Worm (Caenorhabditis elegans) whole organism, L1 larva: Measurements from ENCODE around the gene F46C5.6.

ENCODE experiments used
- Y116A8C.19 ChIP-seq: sonication (generic microtip); optimal IDR thresholded peaks from 2 replicates; lab custom pipeline; 2016; ENCODE audit warnings: missing compliant biosample characterization, missing genetic modification characterization, borderline replicate concordance
- alr-1 ChIP-seq: fragments of 200-800 bp; sonication (Bioruptor generic); optimal IDR thresholded peaks from 2 replicates; lab custom pipeline; 2018; ENCODE audit warnings: borderline replicate concordance, mild to moderate bottlenecking, missing genetic modification characterization, missing compliant biosample characterization
- aly-2 ChIP-seq: fragments of 150-350 bp; optimal IDR thresholded peaks from 2 replicates; lab custom pipeline; 2014; ENCODE audit warnings: missing biosample characterization, missing genetic modification characterization
- ceh-63 ChIP-seq: fragments of 200-800 bp; sonication (Bioruptor generic); optimal IDR thresholded peaks from 2 replicates; lab custom pipeline; 2018; ENCODE audit warnings: mild to moderate bottlenecking, missing genetic modification characterization, missing compliant biosample characterization
- ceh-88 ChIP-seq: fragments of 200-800 bp; sonication (Bioruptor generic); IDR thresholded peaks from 2 replicates; pipeline ENCODE4 v1.3.6; 2022; ENCODE audit warnings: missing genetic modification characterization, missing compliant biosample characterization
- ceh-90 ChIP-seq: sonication (generic microtip); optimal IDR thresholded peaks from 2 replicates; lab custom pipeline; 2016; ENCODE audit warnings: missing genetic modification characterization, missing compliant biosample characterization
- dpl-1 ChIP-seq, 3 experiments: fragments of 150-350 bp in 2 of 3; sonication (generic microtip) in 1 of 3; optimal IDR thresholded peaks; 2 replicates each; lab custom pipeline; 2014 to 2017; ENCODE audit warnings: missing biosample characterization in 3 of 3, missing genetic modification characterization in 3 of 3, missing genetic modification reagents in 3 of 3
- dsc-1 ChIP-seq: sonication (generic microtip); optimal IDR thresholded peaks from 2 replicates; lab custom pipeline; 2016; ENCODE audit warnings: mild to moderate bottlenecking, missing genetic modification characterization, missing compliant biosample characterization
- efl-1 ChIP-seq, 4 experiments: fragments of 150-350 bp; optimal IDR thresholded peaks in 3 of 4; peaks in 1 of 4; 1 replicate in 1 of 4; 2 replicates in 3 of 4; lab custom pipeline; 2014; ENCODE audit warnings: missing biosample characterization in 2 of 4, missing genetic modification characterization in 2 of 4, missing genetic modification reagents in 2 of 4
- efl-3 ChIP-seq: fragments of 200-800 bp; sonication (Bioruptor generic); optimal IDR thresholded peaks from 2 replicates; lab custom pipeline; 2018; ENCODE audit warnings: mild to moderate bottlenecking, missing genetic modification characterization, missing compliant biosample characterization
- elt-2 ChIP-seq: sonication (generic microtip); optimal IDR thresholded peaks from 2 replicates; lab custom pipeline; 2016; ENCODE audit warnings: missing genetic modification characterization, mild to moderate bottlenecking, inconsistent platforms, missing compliant biosample characterization, missing genetic modification reagents
- fkh-10 ChIP-seq: sonication (generic microtip); optimal IDR thresholded peaks from 2 replicates; lab custom pipeline; 2017; ENCODE audit warnings: missing biosample characterization, missing genetic modification reagents, missing genetic modification characterization
- fkh-8 ChIP-seq: sonication (generic microtip); optimal IDR thresholded peaks from 2 replicates; lab custom pipeline; 2016; ENCODE audit warnings: mild to moderate bottlenecking, missing genetic modification characterization, missing compliant biosample characterization
- fos-1 ChIP-seq: fragments of 150-350 bp; optimal IDR thresholded peaks from 2 replicates; lab custom pipeline; 2014; ENCODE audit warnings: missing biosample characterization, missing genetic modification characterization
- irx-1 ChIP-seq: sonication (generic microtip); optimal IDR thresholded peaks from 2 replicates; lab custom pipeline; 2016; ENCODE audit warnings: missing genetic modification characterization, missing compliant biosample characterization
- isw-1 ChIP-seq: fragments of 200-800 bp; sonication (Bioruptor generic); IDR thresholded peaks from 2 replicates; pipeline ENCODE4 v1.3.6; 2022; ENCODE audit warnings: missing genetic modification characterization, missing compliant biosample characterization
- lin-13 ChIP-seq: fragments of 150-350 bp; optimal IDR thresholded peaks from 2 replicates; lab custom pipeline; 2014; ENCODE audit warnings: missing biosample characterization, missing genetic modification reagents, missing genetic modification characterization
- lin-14 ChIP-seq: fragments of 200-800 bp; sonication (Bioruptor generic); optimal IDR thresholded peaks from 2 replicates; lab custom pipeline; 2018; ENCODE audit warnings: mild to moderate bottlenecking, missing genetic modification characterization, moderate library complexity, missing compliant biosample characterization
- lir-3 ChIP-seq: sonication (generic microtip); optimal IDR thresholded peaks from 2 replicates; lab custom pipeline; 2016; ENCODE audit warnings: mild to moderate bottlenecking, missing genetic modification characterization, moderate library complexity, missing compliant biosample characterization; ENCODE audit not compliant: poor library complexity
- mdl-1 ChIP-seq, 2 experiments: fragments of 150-350 bp; optimal IDR thresholded peaks; 2 replicates each; lab custom pipeline; 2014 to 2017; ENCODE audit warnings: missing biosample characterization in 2 of 2, missing genetic modification characterization in 2 of 2, inconsistent platforms in 1 of 2
- mef-2 ChIP-seq: fragments of 150-350 bp; optimal IDR thresholded peaks from 2 replicates; lab custom pipeline; 2014; ENCODE audit warnings: missing biosample characterization, missing genetic modification characterization
- mep-1 ChIP-seq: fragments of 150-350 bp; optimal IDR thresholded peaks from 2 replicates; lab custom pipeline; 2014; ENCODE audit warnings: missing biosample characterization, missing genetic modification characterization
- nhr-11 ChIP-seq: fragments of 150-350 bp; optimal IDR thresholded peaks from 2 replicates; lab custom pipeline; 2014; ENCODE audit warnings: missing biosample characterization, missing genetic modification characterization
- nhr-237 ChIP-seq: fragments of 150-350 bp; optimal IDR thresholded peaks from 2 replicates; lab custom pipeline; 2014; ENCODE audit warnings: missing biosample characterization, missing genetic modification characterization
- nhr-76 ChIP-seq: sonication (generic microtip); optimal IDR thresholded peaks from 2 replicates; lab custom pipeline; 2017; ENCODE audit warnings: missing biosample characterization, missing genetic modification characterization
- nhr-77 ChIP-seq: fragments of 150-350 bp; optimal IDR thresholded peaks from 2 replicates; lab custom pipeline; 2014; ENCODE audit warnings: missing biosample characterization, missing genetic modification characterization
- nhr-84 ChIP-seq: sonication (generic microtip); optimal IDR thresholded peaks from 2 replicates; lab custom pipeline; 2017; ENCODE audit warnings: missing biosample characterization, missing genetic modification characterization
- nhr-85 ChIP-seq: sonication (generic microtip); peaks from one replicate; lab custom pipeline; 2016; ENCODE audit warnings: missing genetic modification characterization, inconsistent platforms, missing compliant biosample characterization
- nhr-90 ChIP-seq: sonication (generic microtip); optimal IDR thresholded peaks from 2 replicates; lab custom pipeline; 2016; ENCODE audit warnings: mild to moderate bottlenecking, missing genetic modification characterization, missing compliant biosample characterization; ENCODE audit not compliant: poor library complexity
- pag-3 ChIP-seq: sonication (generic microtip); optimal IDR thresholded peaks from 2 replicates; lab custom pipeline; 2017; ENCODE audit warnings: missing genetic modification characterization, mild to moderate bottlenecking, missing compliant biosample characterization, antibody characterized with exemption, borderline replicate concordance; ENCODE audit not compliant: insufficient read depth
- pax-3 ChIP-seq: fragments of 200-800 bp; sonication (Bioruptor generic); optimal IDR thresholded peaks from 2 replicates; lab custom pipeline; 2018; ENCODE audit warnings: mild to moderate bottlenecking, missing genetic modification characterization, moderate library complexity, missing compliant biosample characterization
- skn-1 ChIP-seq: fragments of 150-350 bp; optimal IDR thresholded peaks from 2 replicates; lab custom pipeline; 2014; ENCODE audit warnings: missing biosample characterization, missing genetic modification characterization
- snpc-4 ChIP-seq: fragments of 150-350 bp; optimal IDR thresholded peaks from 2 replicates; lab custom pipeline; 2014; ENCODE audit warnings: missing biosample characterization, missing genetic modification characterization
- snu-23 ChIP-seq: sonication (generic microtip); optimal IDR thresholded peaks from 2 replicates; lab custom pipeline; 2016; ENCODE audit warnings: missing genetic modification characterization, missing compliant biosample characterization
- sptf-1 ChIP-seq: fragments of 150-350 bp; optimal IDR thresholded peaks from 2 replicates; lab custom pipeline; 2014; ENCODE audit warnings: missing biosample characterization, missing genetic modification characterization
- tbx-2 ChIP-seq: sonication (generic microtip); optimal IDR thresholded peaks from 2 replicates; lab custom pipeline; 2016; ENCODE audit warnings: missing genetic modification characterization, missing compliant biosample characterization
- tlp-1 ChIP-seq: fragments of 150-350 bp; optimal IDR thresholded peaks from 2 replicates; lab custom pipeline; 2014; ENCODE audit warnings: missing biosample characterization, missing genetic modification characterization
- unc-30 ChIP-seq: sonication (generic microtip); optimal IDR thresholded peaks from 2 replicates; lab custom pipeline; 2017; ENCODE audit warnings: missing biosample characterization, missing genetic modification characterization
- unc-86 ChIP-seq: sonication (generic microtip); optimal IDR thresholded peaks from 2 replicates; lab custom pipeline; 2016; ENCODE audit warnings: missing genetic modification characterization, missing compliant biosample characterization
- unc-98 ChIP-seq: fragments of 200-800 bp; sonication (Bioruptor generic); IDR thresholded peaks from 2 replicates; pipeline ENCODE4 v1.3.6; 2022; ENCODE audit warnings: missing genetic modification characterization, missing compliant biosample characterization
- ztf-11 ChIP-seq, 2 experiments: sonication (generic microtip); optimal IDR thresholded peaks; 2 replicates each; lab custom pipeline; 2016 to 2017; ENCODE audit warnings: missing genetic modification characterization in 2 of 2, missing biosample characterization in 1 of 2, missing compliant biosample characterization in 1 of 2

Gene F46C5.6

DNA sequence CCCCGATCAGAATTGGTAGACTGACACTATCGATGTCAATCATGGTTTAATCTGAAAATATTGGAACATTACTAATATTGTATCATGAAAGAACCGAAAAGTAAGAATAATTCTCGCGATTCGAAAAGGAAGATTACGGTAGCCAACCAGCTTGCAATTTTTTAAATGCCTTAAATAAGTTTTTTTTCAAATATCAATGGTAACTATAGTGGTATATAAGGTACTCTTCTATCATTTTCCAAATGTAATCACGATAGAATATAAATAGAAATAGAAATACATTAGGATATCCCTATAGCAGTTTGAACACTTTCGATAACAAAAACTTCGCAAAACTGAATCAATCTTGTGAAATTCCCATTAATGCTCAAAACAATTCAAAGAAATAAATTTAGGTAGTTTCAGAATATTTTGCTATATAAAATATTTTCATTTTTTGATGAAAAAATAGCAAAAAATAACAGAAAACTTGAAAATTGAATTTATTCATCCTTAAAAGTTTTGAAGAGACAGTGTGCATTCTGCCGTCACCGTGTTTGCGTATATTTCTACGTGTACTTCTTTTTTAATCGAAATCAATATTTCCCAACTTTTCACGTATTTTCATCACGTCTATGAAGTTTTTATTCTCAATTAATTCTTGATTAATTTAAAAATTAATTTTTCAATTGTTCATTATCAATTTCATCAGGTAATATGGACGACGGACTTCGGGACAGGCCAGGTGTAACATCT, 33.5 kb downstream of the F46C5.6 start, which contains the start of the genes F46C5.9 and rer-1 (continued):
- no peak for TF ChIP-seq lin-14
- TF ChIP-seq mef-2 (tag; lab: Kevin White, UChicago): no peak

- TF ChIP-seq ceh-88 (no peak), irx-1 (no peak), nhr-76 (no peak), fkh-10 (no peak), unc-30 (tag; lab: Kevin White, UChicago) (no peak), unc-98 (no peak), ceh-90 (tag; lab: Kevin White, UChicago) (no peak), unc-86 (tag; lab: Kevin White, UChicago) (no peak)
Measured at ce11 chrII:8808482-8808881, 35.8 kb downstream of the F46C5.6 start, which contains the start of gene F07H5.10. F07H5.10 (minus strand) TSS chrII:8808582.

ce11 chrII:8806921-8807320, 37.4 kb downstream of the F46C5.6 start, which contains the start of gene pho-13:
pho-13 (minus strand) TSS chrII:8807021.
- TF ChIP-seq lin-13 (GFP tag; lab: Kevin White, UChicago) (no peak), ceh-63 (GFP tag; lab: Kevin White, UChicago) (no peak), fkh-8 (no peak)

DNA sequence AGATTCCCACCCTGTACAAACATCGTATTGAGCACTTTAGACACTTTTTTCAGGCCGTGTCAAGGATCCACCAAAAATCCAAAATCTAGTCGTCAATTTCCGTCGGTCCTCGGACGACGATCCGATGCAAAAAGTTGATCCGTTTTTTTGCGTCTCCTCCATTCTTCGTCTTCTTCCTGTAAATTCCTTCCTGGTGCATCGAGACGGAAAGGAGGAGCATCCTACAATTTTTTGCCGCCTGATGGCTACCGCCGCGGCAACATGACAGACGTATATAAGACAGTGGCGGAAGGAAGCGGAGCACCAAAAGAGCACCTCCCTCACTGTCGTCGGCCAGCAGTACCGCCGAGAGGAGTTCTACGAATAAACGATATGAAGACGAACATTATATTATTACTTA, 43.5 kb downstream of the F46C5.6 start, which contains the start of gene appg-2:
Gene appg-2, plus strand, starts transcription at position 301 of the 400 bp plus-strand sequence.
- TF ChIP-seq alr-1: no peak
- TF ChIP-seq efl-1 (optimal IDR thresholded peaks at IDR 0.05; lab: Kevin White, UChicago): no peak
- TF ChIP-seq efl-1 (GFP tag; optimal IDR thresholded peaks at IDR 0.05 in 1 of 2; lab: Kevin White, UChicago): peak in 1 of 2 experiments; percentile 18

ce11 chrII:8799725-8800124, 44.6 kb downstream of the F46C5.6 start:
- no peak for TF ChIP-seq pag-3
- no peak for TF ChIP-seq fkh-8
- no peak for TF ChIP-seq dsc-1 (tag; lab: Kevin White, UChicago)
- TF ChIP-seq dpl-1 (GFP tag; optimal IDR thresholded peaks at IDR 0.05; lab: Kevin White, UChicago): no peak
- no peak for TF ChIP-seq efl-3
- no peak for TF ChIP-seq nhr-90 (tag; lab: Kevin White, UChicago)
- no peak for TF ChIP-seq Y116A8C.19 (tag; lab: Kevin White, UChicago)
- no peak for TF ChIP-seq ztf-11 (tag; optimal IDR thresholded peaks at IDR 0.05; lab: Kevin White, UChicago)
- no peak for TF ChIP-seq snu-23 (GFP tag; lab: Kevin White, UChicago)
- TF ChIP-seq snpc-4 (tag; lab: Kevin White, UChicago): no peak
- no peak for TF ChIP-seq nhr-77
- TF ChIP-seq unc-98: no peak
- no peak for TF ChIP-seq elt-2
- no peak for TF ChIP-seq lin-13 (GFP tag; lab: Kevin White, UChicago)
- no peak for TF ChIP-seq aly-2 (tag; lab: Kevin White, UChicago)
- no peak for TF ChIP-seq nhr-76
- no peak for TF ChIP-seq mep-1 (tag; lab: Kevin White, UChicago)

DNA sequence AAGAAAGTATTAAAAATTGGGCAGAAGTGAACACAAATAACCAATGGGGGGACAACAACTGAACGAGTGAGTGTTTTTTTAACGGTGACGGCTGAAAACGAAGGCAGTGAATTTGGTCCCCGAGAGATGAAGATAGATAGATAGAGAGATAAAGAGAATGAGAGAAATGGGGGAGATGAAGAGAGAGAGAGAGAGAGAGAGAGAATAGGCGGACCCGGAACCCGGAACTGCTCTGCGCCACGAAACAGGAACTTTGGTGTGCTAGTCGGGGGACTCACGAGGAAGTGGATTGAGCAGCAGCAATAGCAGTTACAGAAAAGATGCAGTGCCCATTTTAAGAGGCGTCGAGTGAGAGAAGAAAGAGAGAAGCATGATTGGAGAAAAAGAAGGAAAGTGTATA, 47.9 kb downstream of the F46C5.6 start:
- TF ChIP-seq skn-1 (tag; lab: Kevin White, UChicago) (peak; percentile 6), tbx-2 (peak; percentile 81), lir-3 (tag; lab: Kevin White, UChicago) (peak; percentile 14), isw-1 (GFP tag; lab: Robert Waterston, UW) (peak; percentile 59), ztf-11 (tag; optimal IDR thresholded peaks at IDR 0.05; lab: Kevin White, UChicago) (peak in 1 of 2 experiments; percentile 4), nhr-237 (tag; lab: Kevin White, UChicago) (no peak), Y116A8C.19 (tag; lab: Kevin White, UChicago) (no peak), fkh-10 (peak; percentile 94), mdl-1 (tag; optimal IDR thresholded peaks at IDR 0.05; lab: Kevin White, UChicago) (no peak), unc-98 (no peak), snu-23 (GFP tag; lab: Kevin White, UChicago) (peak; percentile 70), unc-86 (tag; lab: Kevin White, UChicago) (peak; percentile 83), tlp-1 (tag; lab: Kevin White, UChicago) (no peak), fos-1 (peak; percentile 21), nhr-11 (no peak), ceh-88 (no peak), pax-3 (tag; lab: Kevin White, UChicago) (no peak), mef-2 (tag; lab: Kevin White, UChicago) (no peak), nhr-90 (tag; lab: Kevin White, UChicago) (no peak), nhr-84 (tag; lab: Kevin White, UChicago) (no peak), sptf-1 (no peak), nhr-85 (tag; lab: Kevin White, UChicago) (no peak)
